Worm (Caenorhabditis elegans) whole organism, late embryonic: ENCODE results near the gene C01G12.9.

Experiments
- K02D7.2 ChIP-seq: sonication (generic microtip); optimal IDR thresholded peaks from 2 replicates; lab custom pipeline; 2017; ENCODE audit warnings: mild to moderate bottlenecking, missing genetic modification characterization, missing compliant biosample characterization
- ahr-1 ChIP-seq: sonication (generic microtip); optimal IDR thresholded peaks from 2 replicates; lab custom pipeline; 2016; ENCODE audit warnings: missing genetic modification characterization, missing compliant biosample characterization
- ama-1 ChIP-seq: fragments of 150-350 bp; optimal IDR thresholded peaks from 2 replicates; lab custom pipeline; 2014
- ceh-19 ChIP-seq: fragments of 200-800 bp; sonication (Bioruptor generic); optimal IDR thresholded peaks from 2 replicates; lab custom pipeline; 2018; ENCODE audit warnings: mild to moderate bottlenecking, missing genetic modification characterization, missing compliant biosample characterization
- ceh-2 ChIP-seq: sonication (generic microtip); optimal IDR thresholded peaks from 2 replicates; lab custom pipeline; 2016; ENCODE audit warnings: missing genotype, missing genetic modification characterization, missing compliant biosample characterization
- ceh-22 ChIP-seq: sonication (generic microtip); optimal IDR thresholded peaks from 2 replicates; lab custom pipeline; 2017; ENCODE audit warnings: missing biosample characterization, missing genetic modification characterization
- ceh-24 ChIP-seq: sonication (generic microtip); optimal IDR thresholded peaks from 2 replicates; lab custom pipeline; 2016; ENCODE audit warnings: mild to moderate bottlenecking, missing genetic modification characterization, missing compliant biosample characterization
- ceh-6 ChIP-seq: fragments of 200-800 bp; sonication (Bioruptor generic); optimal IDR thresholded peaks from 2 replicates; lab custom pipeline; 2018; ENCODE audit warnings: mild to moderate bottlenecking, missing genetic modification characterization, missing compliant biosample characterization
- ceh-9 ChIP-seq: sonication (generic microtip); optimal IDR thresholded peaks from 2 replicates; lab custom pipeline; 2016; ENCODE audit warnings: mild to moderate bottlenecking, missing genetic modification characterization, inconsistent platforms, missing compliant biosample characterization
- elt-2 ChIP-seq: sonication (generic microtip); optimal IDR thresholded peaks from 2 replicates; lab custom pipeline; 2016; ENCODE audit warnings: missing genetic modification reagents, missing genetic modification characterization, missing compliant biosample characterization
- elt-4 ChIP-seq: sonication (generic microtip); optimal IDR thresholded peaks from 2 replicates; lab custom pipeline; 2016; ENCODE audit warnings: missing genetic modification characterization, missing compliant biosample characterization
- eyg-1 ChIP-seq: sonication (generic microtip); optimal IDR thresholded peaks from 2 replicates; lab custom pipeline; 2016; ENCODE audit warnings: missing genotype, missing genetic modification characterization, missing compliant biosample characterization
- fax-1 ChIP-seq: sonication (generic microtip); optimal IDR thresholded peaks from 2 replicates; lab custom pipeline; 2016; ENCODE audit warnings: missing genotype, missing genetic modification characterization, missing compliant biosample characterization
- fkh-6 ChIP-seq: sonication (generic microtip); optimal IDR thresholded peaks from 2 replicates; lab custom pipeline; 2016; ENCODE audit warnings: missing genetic modification characterization, missing compliant biosample characterization
- hlh-30 ChIP-seq: sonication (generic microtip); optimal IDR thresholded peaks from 2 replicates; lab custom pipeline; 2017; ENCODE audit warnings: antibody characterized with exemption, missing genetic modification characterization, missing compliant biosample characterization; ENCODE audit not compliant: insufficient read depth
- hlh-6 ChIP-seq: sonication (generic microtip); optimal IDR thresholded peaks from 2 replicates; lab custom pipeline; 2016; ENCODE audit warnings: missing genotype, missing genetic modification characterization, missing compliant biosample characterization
- lim-6 ChIP-seq: sonication (generic microtip); optimal IDR thresholded peaks from 2 replicates; lab custom pipeline; 2016; ENCODE audit warnings: missing genetic modification characterization, missing compliant biosample characterization
- lin-11 ChIP-seq: fragments of 200-800 bp; sonication (Bioruptor generic); optimal IDR thresholded peaks from 2 replicates; lab custom pipeline; 2018; ENCODE audit warnings: mild to moderate bottlenecking, missing genetic modification characterization, missing compliant biosample characterization
- madf-2 ChIP-seq: sonication (generic microtip); optimal IDR thresholded peaks from 2 replicates; lab custom pipeline; 2017; ENCODE audit warnings: missing genetic modification characterization, missing compliant biosample characterization
- mec-3 ChIP-seq: sonication (generic microtip); optimal IDR thresholded peaks from 2 replicates; lab custom pipeline; 2016; ENCODE audit warnings: borderline replicate concordance, missing genetic modification characterization, missing compliant biosample characterization
- nhr-11 ChIP-seq: fragments of 150-350 bp; optimal IDR thresholded peaks from 2 replicates; lab custom pipeline; 2014; ENCODE audit warnings: missing biosample characterization, missing genetic modification characterization
- nhr-232 ChIP-seq: sonication (generic microtip); optimal IDR thresholded peaks from 2 replicates; lab custom pipeline; 2016; ENCODE audit warnings: missing genetic modification characterization, missing compliant biosample characterization
- odd-2 ChIP-seq: sonication (generic microtip); optimal IDR thresholded peaks from 2 replicates; lab custom pipeline; 2017; ENCODE audit warnings: antibody characterized with exemption, mild to moderate bottlenecking, missing genetic modification characterization, missing compliant biosample characterization
- pag-3 ChIP-seq: sonication (generic microtip); optimal IDR thresholded peaks from 2 replicates; lab custom pipeline; 2016; ENCODE audit warnings: missing compliant biosample characterization, missing genetic modification characterization, borderline replicate concordance
- pax-1 ChIP-seq: fragments of 150-350 bp; optimal IDR thresholded peaks from 2 replicates; lab custom pipeline; 2014; ENCODE audit warnings: missing biosample characterization, missing genetic modification characterization
- pha-2 ChIP-seq: sonication (generic microtip); optimal IDR thresholded peaks from 2 replicates; lab custom pipeline; 2017; ENCODE audit warnings: mild to moderate bottlenecking, missing genetic modification characterization, missing compliant biosample characterization
- pqm-1 ChIP-seq: sonication (generic microtip); optimal IDR thresholded peaks from 2 replicates; lab custom pipeline; 2016; ENCODE audit warnings: missing genetic modification characterization, missing compliant biosample characterization
- ref-2 ChIP-seq: sonication (generic microtip); optimal IDR thresholded peaks from 2 replicates; lab custom pipeline; 2016; ENCODE audit warnings: missing genetic modification characterization, missing compliant biosample characterization
- rnt-1 ChIP-seq: sonication (generic microtip); optimal IDR thresholded peaks from 2 replicates; lab custom pipeline; 2016; ENCODE audit warnings: missing genetic modification characterization, missing compliant biosample characterization
- sox-4 ChIP-seq: sonication (generic microtip); optimal IDR thresholded peaks from 2 replicates; lab custom pipeline; 2017; ENCODE audit warnings: mild to moderate bottlenecking, missing genetic modification characterization, inconsistent platforms, missing compliant biosample characterization
- syd-9 ChIP-seq: sonication (generic microtip); optimal IDR thresholded peaks from 2 replicates; lab custom pipeline; 2016; ENCODE audit warnings: mild to moderate bottlenecking, missing genetic modification characterization, moderate library complexity, missing compliant biosample characterization
- tbx-2 ChIP-seq: sonication (generic microtip); optimal IDR thresholded peaks from 2 replicates; lab custom pipeline; 2016; ENCODE audit warnings: missing genetic modification characterization, missing compliant biosample characterization
- unc-3 ChIP-seq, 2 experiments: fragments of 200-800 bp in 1 of 2; sonication (Bioruptor generic) in 1 of 2; sonication (generic microtip) in 1 of 2; conservative IDR thresholded peaks in 1 of 2; optimal IDR thresholded peaks in 1 of 2; 2 replicates each; pipeline versions ENCODE4 v1.3.6 to Lab custom; 2016 to 2022; ENCODE audit warnings: missing compliant biosample characterization in 2 of 2, missing genetic modification characterization in 2 of 2, missing genetic modification reagents in 1 of 2
- unc-42 ChIP-seq: sonication (generic microtip); optimal IDR thresholded peaks from 2 replicates; lab custom pipeline; 2016; ENCODE audit warnings: missing genotype, missing genetic modification characterization, missing compliant biosample characterization
- unc-55 ChIP-seq: sonication (generic microtip); optimal IDR thresholded peaks from 2 replicates; lab custom pipeline; 2017; ENCODE audit warnings: missing biosample characterization, missing genetic modification reagents, missing genetic modification characterization

C01G12.9 gene

DNA sequence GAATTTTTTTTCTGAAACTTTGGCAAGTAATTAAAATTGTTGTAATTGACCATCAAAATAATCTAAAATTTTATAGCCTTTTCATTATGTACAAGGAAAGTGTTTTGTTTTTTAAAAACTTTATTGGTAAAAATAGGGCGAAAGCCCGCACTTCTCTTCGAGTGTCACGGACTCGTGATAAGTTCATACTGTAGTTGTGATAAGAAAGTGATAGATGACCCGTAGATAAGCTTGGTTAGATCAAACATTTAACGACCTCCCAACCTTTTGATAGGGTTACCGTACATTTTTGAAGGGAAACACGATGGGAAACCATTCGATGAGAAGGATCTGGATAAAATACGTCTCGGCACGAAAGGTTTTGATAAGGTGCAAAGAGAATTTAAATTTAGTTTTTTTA lies 37.6 kb downstream of the C01G12.9 start:
- TF ChIP-seq mec-3 (tag; lab: Kevin White, UChicago) (no peak), elt-2 (tag; lab: Kevin White, UChicago) (peak; percentile 80)

- no peak for TF ChIP-seq K02D7.2
- no peak for TF ChIP-seq ahr-1 (tag; lab: Kevin White, UChicago)
- no peak for TF ChIP-seq ceh-19
- no peak for TF ChIP-seq rnt-1 (tag; lab: Kevin White, UChicago)
- TF ChIP-seq unc-42 (tag; lab: Kevin White, UChicago) = no peak
- TF ChIP-seq ama-1 (lab: Kevin White, UChicago) = no peak
- TF ChIP-seq pqm-1 (tag; lab: Kevin White, UChicago) = no peak
- TF ChIP-seq pag-3 = no peak
- TF ChIP-seq fax-1 = no peak
- no peak for TF ChIP-seq nhr-11
- TF ChIP-seq pax-1 (tag; lab: Kevin White, UChicago) = no peak
- TF ChIP-seq lim-6 (tag; lab: Kevin White, UChicago) = no peak
- TF ChIP-seq ceh-24 (tag; lab: Kevin White, UChicago) = no peak
- no peak for TF ChIP-seq nhr-232
Observed at ce11 chrII:14616927-14617326, 38.1 kb downstream of the C01G12.9 start.

DNA sequence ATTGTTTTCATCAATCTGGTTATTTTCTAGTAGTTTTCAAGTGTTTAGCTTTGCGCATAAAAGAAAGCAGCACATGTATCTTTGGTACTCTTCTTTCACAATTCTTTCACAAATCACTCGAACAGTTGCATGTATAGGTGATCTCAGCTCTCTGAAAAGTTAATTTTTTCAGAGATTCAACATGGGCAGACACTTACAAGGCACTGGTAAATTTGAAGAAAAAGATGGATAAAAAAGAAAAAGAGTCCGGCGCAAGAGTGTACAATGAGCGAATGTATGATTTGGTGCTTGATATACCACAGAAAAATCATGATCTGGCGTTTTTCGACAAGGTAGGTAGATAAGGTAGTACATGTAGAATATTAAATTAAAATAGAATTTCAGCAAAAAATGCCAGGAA lies 39.3 kb downstream of the C01G12.9 start:
- TF ChIP-seq tbx-2 (no peak), unc-55 (GFP tag; lab: Kevin White, UChicago) (no peak), ceh-22 (tag; lab: Kevin White, UChicago) (no peak), madf-2 (tag; lab: Kevin White, UChicago) (no peak), odd-2 (tag; lab: Kevin White, UChicago) (no peak), ref-2 (no peak), hlh-30 (tag; lab: Kevin White, UChicago) (no peak), lin-11 (tag; lab: Kevin White, UChicago) (no peak), ceh-9 (tag; lab: Kevin White, UChicago) (no peak), pha-2 (tag; lab: Kevin White, UChicago) (no peak), hlh-6 (tag; lab: Kevin White, UChicago) (no peak), K02D7.2 (no peak), ceh-24 (tag; lab: Kevin White, UChicago) (no peak), sox-4 (no peak)

DNA sequence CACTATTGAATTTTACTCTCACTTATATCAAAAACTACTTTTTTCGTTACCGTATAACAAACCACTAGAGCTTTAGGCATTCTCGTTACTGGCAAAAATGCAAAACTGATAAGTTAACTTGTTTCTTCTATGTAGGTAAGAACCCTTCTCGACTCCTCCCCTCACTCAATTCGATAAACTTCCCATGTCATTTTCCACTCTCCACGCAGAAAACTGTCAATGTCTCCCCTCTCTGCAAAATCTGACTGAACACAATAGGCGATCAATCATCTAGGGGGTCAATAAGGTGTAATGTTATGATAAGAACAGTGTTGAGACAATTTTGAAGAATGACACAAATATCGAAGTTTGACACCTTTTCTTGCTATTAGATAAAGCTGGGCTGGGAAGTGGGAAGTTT lies 39.9 kb downstream of the C01G12.9 start:
- TF ChIP-seq ceh-2 = no peak
- no peak for TF ChIP-seq eyg-1
- no peak for TF ChIP-seq ceh-9 (tag; lab: Kevin White, UChicago)
- no peak for TF ChIP-seq nhr-11
- TF ChIP-seq syd-9 (tag; lab: Kevin White, UChicago) = no peak
- TF ChIP-seq pqm-1 (tag; lab: Kevin White, UChicago) = no peak
- no peak for TF ChIP-seq fkh-6 (tag; lab: Kevin White, UChicago)
- TF ChIP-seq, all 69 proteins: peak for 0

- TF ChIP-seq elt-4 (tag; lab: Kevin White, UChicago) = no peak
- TF ChIP-seq elt-2 (tag; lab: Kevin White, UChicago) = peak; percentile 33
- TF ChIP-seq unc-3 (GFP tag; conservative IDR thresholded peaks at IDR 0.05; lab: Robert Waterston, UW) = no peak
- no peak for TF ChIP-seq unc-3 (tag; optimal IDR thresholded peaks at IDR 0.05; lab: Kevin White, UChicago)
- no peak for TF ChIP-seq ceh-6 (GFP tag; lab: Kevin White, UChicago)
Observed at ce11 chrII:14619806-14620205, 41.0 kb downstream of the C01G12.9 start.
